Worm (Caenorhabditis elegans) whole organism, L1 larva: ENCODE data around the gene vha-1.

Experiments used
- C04F5.9 ChIP-seq: sonication (generic microtip); optimal IDR thresholded peaks from 2 replicates; lab custom pipeline; 2016; ENCODE audit warnings: missing genetic modification characterization, missing compliant biosample characterization
- F16B12.6 ChIP-seq: fragments of 150-350 bp; optimal IDR thresholded peaks from 2 replicates; lab custom pipeline; 2014; ENCODE audit warnings: missing biosample characterization, missing genetic modification characterization
- aha-1 ChIP-seq: fragments of 150-350 bp; optimal IDR thresholded peaks from 2 replicates; lab custom pipeline; 2014; ENCODE audit warnings: missing biosample characterization, missing genetic modification characterization
- alr-1 ChIP-seq: fragments of 200-800 bp; sonication (Bioruptor generic); optimal IDR thresholded peaks from 2 replicates; lab custom pipeline; 2018; ENCODE audit warnings: borderline replicate concordance, mild to moderate bottlenecking, missing genetic modification characterization, missing compliant biosample characterization
- aly-2 ChIP-seq: fragments of 150-350 bp; optimal IDR thresholded peaks from 2 replicates; lab custom pipeline; 2014; ENCODE audit warnings: missing biosample characterization, missing genetic modification characterization
- ceh-63 ChIP-seq: fragments of 200-800 bp; sonication (Bioruptor generic); optimal IDR thresholded peaks from 2 replicates; lab custom pipeline; 2018; ENCODE audit warnings: mild to moderate bottlenecking, missing genetic modification characterization, missing compliant biosample characterization
- ceh-82 ChIP-seq, 3 experiments: fragments of 150-350 bp in 1 of 3; sonication (generic microtip) in 2 of 3; optimal IDR thresholded peaks; 2 replicates each; lab custom pipeline; 2014 to 2017; ENCODE audit warnings: missing biosample characterization in 3 of 3, missing genetic modification characterization in 3 of 3
- ceh-88 ChIP-seq: fragments of 200-800 bp; sonication (Bioruptor generic); IDR thresholded peaks from 2 replicates; pipeline ENCODE4 v1.3.6; 2022; ENCODE audit warnings: missing genetic modification characterization, missing compliant biosample characterization
- ceh-90 ChIP-seq: sonication (generic microtip); optimal IDR thresholded peaks from 2 replicates; lab custom pipeline; 2016; ENCODE audit warnings: missing genetic modification characterization, missing compliant biosample characterization
- ces-1 ChIP-seq: fragments of 150-350 bp; optimal IDR thresholded peaks from 2 replicates; lab custom pipeline; 2014; ENCODE audit warnings: missing biosample characterization, missing genetic modification reagents, missing genetic modification characterization
- dpl-1 ChIP-seq, 3 experiments: fragments of 150-350 bp in 2 of 3; sonication (generic microtip) in 1 of 3; optimal IDR thresholded peaks; 2 replicates each; lab custom pipeline; 2014 to 2017; ENCODE audit warnings: missing biosample characterization in 3 of 3, missing genetic modification characterization in 3 of 3, missing genetic modification reagents in 3 of 3
- dsc-1 ChIP-seq: sonication (generic microtip); optimal IDR thresholded peaks from 2 replicates; lab custom pipeline; 2016; ENCODE audit warnings: mild to moderate bottlenecking, missing genetic modification characterization, missing compliant biosample characterization
- efl-1 ChIP-seq, 4 experiments: fragments of 150-350 bp; optimal IDR thresholded peaks in 3 of 4; peaks in 1 of 4; 1 replicate in 1 of 4; 2 replicates in 3 of 4; lab custom pipeline; 2014; ENCODE audit warnings: missing biosample characterization in 2 of 4, missing genetic modification characterization in 2 of 4, missing genetic modification reagents in 2 of 4
- efl-3 ChIP-seq: fragments of 200-800 bp; sonication (Bioruptor generic); optimal IDR thresholded peaks from 2 replicates; lab custom pipeline; 2018; ENCODE audit warnings: mild to moderate bottlenecking, missing genetic modification characterization, missing compliant biosample characterization
- egl-13 ChIP-seq: sonication (generic microtip); optimal IDR thresholded peaks from 2 replicates; lab custom pipeline; 2016; ENCODE audit warnings: missing genotype, missing genetic modification reagents, missing genetic modification characterization, missing compliant biosample characterization
- egl-27 ChIP-seq, 2 experiments: fragments of 150-350 bp in 1 of 2; sonication (generic microtip); optimal IDR thresholded peaks; 3 replicates each; lab custom pipeline; 2017 to 2018; ENCODE audit warnings: missing biosample characterization in 2 of 2, missing genetic modification characterization in 2 of 2, missing genetic modification reagents in 2 of 2
- ets-5 ChIP-seq: fragments of 200-800 bp; sonication (Bioruptor generic); IDR thresholded peaks from 2 replicates; pipeline ENCODE4 v1.3.6; 2022; ENCODE audit warnings: missing genetic modification characterization, missing compliant biosample characterization
- grh-1 ChIP-seq: fragments of 200-800 bp; sonication (Bioruptor generic); IDR thresholded peaks from 2 replicates; pipeline ENCODE4 v1.3.6; 2022; ENCODE audit warnings: missing genetic modification reagents, missing genetic modification characterization, missing compliant biosample characterization
- isw-1 ChIP-seq: fragments of 200-800 bp; sonication (Bioruptor generic); IDR thresholded peaks from 2 replicates; pipeline ENCODE4 v1.3.6; 2022; ENCODE audit warnings: missing genetic modification characterization, missing compliant biosample characterization
- jun-1 ChIP-seq: fragments of 150-350 bp; optimal IDR thresholded peaks from 2 replicates; lab custom pipeline; 2014; ENCODE audit warnings: missing biosample characterization, missing genetic modification reagents, missing genetic modification characterization
- lin-14 ChIP-seq: fragments of 200-800 bp; sonication (Bioruptor generic); optimal IDR thresholded peaks from 2 replicates; lab custom pipeline; 2018; ENCODE audit warnings: mild to moderate bottlenecking, missing genetic modification characterization, moderate library complexity, missing compliant biosample characterization
- lin-15B ChIP-seq: fragments of 150-350 bp; sonication (generic microtip); optimal IDR thresholded peaks from 3 replicates; lab custom pipeline; 2014; ENCODE audit warnings: missing biosample characterization, missing genetic modification characterization
- lin-35 ChIP-seq, 2 experiments: fragments of 150-350 bp; optimal IDR thresholded peaks; 2 replicates each; lab custom pipeline; 2014; ENCODE audit warnings: missing biosample characterization in 2 of 2, missing genetic modification characterization in 2 of 2, missing genetic modification reagents in 2 of 2
- lin-39 ChIP-seq: fragments of 150-350 bp; optimal IDR thresholded peaks from 2 replicates; lab custom pipeline; 2014; ENCODE audit warnings: missing biosample characterization, missing genetic modification reagents, missing genetic modification characterization
- lir-3 ChIP-seq: sonication (generic microtip); optimal IDR thresholded peaks from 2 replicates; lab custom pipeline; 2016; ENCODE audit warnings: mild to moderate bottlenecking, missing genetic modification characterization, moderate library complexity, missing compliant biosample characterization; ENCODE audit not compliant: poor library complexity
- lsy-2 ChIP-seq, 2 experiments: fragments of 150-350 bp; optimal IDR thresholded peaks; 2 replicates each; lab custom pipeline; 2014; ENCODE audit warnings: missing biosample characterization in 2 of 2, missing genetic modification characterization in 2 of 2
- mef-2 ChIP-seq: fragments of 150-350 bp; optimal IDR thresholded peaks from 2 replicates; lab custom pipeline; 2014; ENCODE audit warnings: missing biosample characterization, missing genetic modification characterization
- mep-1 ChIP-seq: fragments of 150-350 bp; optimal IDR thresholded peaks from 2 replicates; lab custom pipeline; 2014; ENCODE audit warnings: missing biosample characterization, missing genetic modification characterization
- nhr-12 ChIP-seq: sonication (generic microtip); optimal IDR thresholded peaks from 2 replicates; lab custom pipeline; 2017; ENCODE audit warnings: missing biosample characterization, missing genetic modification characterization
- nhr-19 ChIP-seq: fragments of 200-800 bp; sonication (Bioruptor generic); conservative IDR thresholded peaks from 2 replicates; pipeline ENCODE4 v1.3.6; 2022; ENCODE audit warnings: missing genetic modification characterization, missing compliant biosample characterization
- nhr-20 ChIP-seq: sonication (generic microtip); optimal IDR thresholded peaks from 2 replicates; lab custom pipeline; 2016; ENCODE audit warnings: mild to moderate bottlenecking, missing genetic modification characterization, missing compliant biosample characterization
- nhr-237 ChIP-seq: fragments of 150-350 bp; optimal IDR thresholded peaks from 2 replicates; lab custom pipeline; 2014; ENCODE audit warnings: missing biosample characterization, missing genetic modification characterization
- nhr-28 ChIP-seq: fragments of 150-350 bp; optimal IDR thresholded peaks from 2 replicates; lab custom pipeline; 2014; ENCODE audit warnings: missing biosample characterization, missing genetic modification characterization
- nhr-71 ChIP-seq: sonication (generic microtip); optimal IDR thresholded peaks from 2 replicates; lab custom pipeline; 2016; ENCODE audit warnings: mild to moderate bottlenecking, missing genetic modification characterization, moderate library complexity, missing compliant biosample characterization
- nhr-85 ChIP-seq: sonication (generic microtip); peaks from one replicate; lab custom pipeline; 2016; ENCODE audit warnings: missing genetic modification characterization, inconsistent platforms, missing compliant biosample characterization
- nhr-90 ChIP-seq: sonication (generic microtip); optimal IDR thresholded peaks from 2 replicates; lab custom pipeline; 2016; ENCODE audit warnings: mild to moderate bottlenecking, missing genetic modification characterization, missing compliant biosample characterization; ENCODE audit not compliant: poor library complexity
- skn-1 ChIP-seq: fragments of 150-350 bp; optimal IDR thresholded peaks from 2 replicates; lab custom pipeline; 2014; ENCODE audit warnings: missing biosample characterization, missing genetic modification characterization
- snpc-4 ChIP-seq: fragments of 150-350 bp; optimal IDR thresholded peaks from 2 replicates; lab custom pipeline; 2014; ENCODE audit warnings: missing biosample characterization, missing genetic modification characterization
- sox-4 ChIP-seq: sonication (generic microtip); optimal IDR thresholded peaks from 2 replicates; lab custom pipeline; 2016; ENCODE audit warnings: missing genetic modification characterization, missing compliant biosample characterization
- tbx-2 ChIP-seq: sonication (generic microtip); optimal IDR thresholded peaks from 2 replicates; lab custom pipeline; 2016; ENCODE audit warnings: missing genetic modification characterization, missing compliant biosample characterization
- vab-15 ChIP-seq: sonication (generic microtip); optimal IDR thresholded peaks from 2 replicates; lab custom pipeline; 2017; ENCODE audit warnings: missing genotype, mild to moderate bottlenecking, missing genetic modification characterization, missing compliant biosample characterization
- xbp-1 ChIP-seq: sonication (generic microtip); optimal IDR thresholded peaks from 2 replicates; lab custom pipeline; 2016; ENCODE audit warnings: missing genetic modification characterization, missing compliant biosample characterization
- ztf-4 ChIP-seq: fragments of 150-350 bp; optimal IDR thresholded peaks from 2 replicates; lab custom pipeline; 2014; ENCODE audit warnings: missing biosample characterization, missing genetic modification characterization

Gene vha-1

ce11 chrIII:9780254-9780653 lies 800 bp upstream of the vha-1 start, which contains the start of gene sqv-3:
TSS of gene sqv-3 (minus strand) at chrIII:9780354.
- no peak for TF ChIP-seq nhr-237 (tag; lab: Kevin White, UChicago)
- TF ChIP-seq efl-1 (optimal IDR thresholded peaks at IDR 0.05; lab: Kevin White, UChicago), result no peak
- peak in 1 of 2 experiments; percentile 74 for TF ChIP-seq efl-1 (GFP tag; optimal IDR thresholded peaks at IDR 0.05 in 1 of 2; lab: Kevin White, UChicago)
- no peak for TF ChIP-seq mep-1 (tag; lab: Kevin White, UChicago)
- peak; percentile 39 for TF ChIP-seq dsc-1 (tag; lab: Kevin White, UChicago)

ce11 chrIII:9782011-9782436 lies 970 bp downstream of the vha-1 start, which contains the start of gene vha-2:
TSS of gene vha-2 (plus strand) at chrIII:9782164.
- TF ChIP-seq F16B12.6 (tag; lab: Kevin White, UChicago) (no peak), mef-2 (no peak), lin-15B (tag; lab: Kevin White, UChicago) (no peak), ceh-63 (peak; percentile 8), nhr-71 (tag; lab: Kevin White, UChicago) (peak; percentile 32), ceh-88 (no peak), grh-1 (GFP tag; lab: Robert Waterston, UW) (0 out of 2 replicates have a peak, but pooled peaks have one; percentile 10), alr-1 (peak; percentile 93), lin-35 (GFP tag; optimal IDR thresholded peaks at IDR 0.05; lab: Kevin White, UChicago) (peak in 1 of 2 experiments; percentile 13), nhr-85 (tag; lab: Kevin White, UChicago) (peak; percentile 80), ceh-90 (tag; lab: Kevin White, UChicago) (no peak), dsc-1 (tag; lab: Kevin White, UChicago) (no peak), skn-1 (tag; lab: Kevin White, UChicago) (no peak), nhr-28 (tag; lab: Kevin White, UChicago) (no peak), vab-15 (tag; lab: Kevin White, UChicago) (no peak), aha-1 (tag; lab: Kevin White, UChicago) (no peak), aly-2 (tag; lab: Kevin White, UChicago) (peak; percentile 60), ces-1 (no peak), lsy-2 (tag; optimal IDR thresholded peaks at IDR 0.05; lab: Kevin White, UChicago) (no peak)

ce11 chrIII:9782483-9783081 lies 1.5 kb downstream of the vha-1 start, which contains the start of gene R10E11.6:
TSS of gene R10E11.6 (plus strand) at chrIII:9783006.
- TF ChIP-seq efl-1 (optimal IDR thresholded peaks at IDR 0.05; lab: Kevin White, UChicago) (no peak), efl-1 (GFP tag; optimal IDR thresholded peaks at IDR 0.05 in 1 of 2; lab: Kevin White, UChicago) (peak in 1 of 2 experiments; percentile 93), ceh-63 (no peak)
- TF ChIP-seq, all 84 proteins: peak for 1

ce11 chrIII:9783133-9783590 lies 2.1 kb downstream of the vha-1 start:
- TF ChIP-seq ets-5 (GFP tag; lab: Robert Waterston, UW) (no peak), nhr-71 (tag; lab: Kevin White, UChicago) (peak; percentile 32), mep-1 (tag; lab: Kevin White, UChicago) (no peak), ceh-82 (tag; optimal IDR thresholded peaks at IDR 0.05; lab: Kevin White, UChicago) (no peak), nhr-12 (no peak), egl-27 (tag; optimal IDR thresholded peaks at IDR 0.05; lab: Kevin White, UChicago) (no peak), nhr-19 (GFP tag; lab: Robert Waterston, UW) (peak; percentile 37), lir-3 (tag; lab: Kevin White, UChicago) (no peak), tbx-2 (no peak), ztf-4 (tag; lab: Kevin White, UChicago) (peak; percentile 43), snpc-4 (tag; lab: Kevin White, UChicago) (no peak), lin-39 (tag; lab: Kevin White, UChicago) (no peak), egl-13 (tag; lab: Kevin White, UChicago) (no peak), nhr-20 (tag; lab: Kevin White, UChicago) (peak; percentile 6), C04F5.9 (tag; lab: Kevin White, UChicago) (no peak), isw-1 (GFP tag; lab: Robert Waterston, UW) (no peak), efl-1 (optimal IDR thresholded peaks at IDR 0.05; lab: Kevin White, UChicago) (peak in 1 of 2 experiments; percentile 7), efl-1 (GFP tag; optimal IDR thresholded peaks at IDR 0.05 in 1 of 2; lab: Kevin White, UChicago) (no peak), dpl-1 (GFP tag; optimal IDR thresholded peaks at IDR 0.05; lab: Kevin White, UChicago) (no peak), ceh-88 (no peak), efl-3 (GFP tag; lab: Kevin White, UChicago) (no peak), xbp-1 (tag; lab: Kevin White, UChicago) (no peak), nhr-90 (tag; lab: Kevin White, UChicago) (peak; percentile 36), jun-1 (tag; lab: Kevin White, UChicago) (no peak), sox-4 (no peak), dsc-1 (tag; lab: Kevin White, UChicago) (no peak), lin-14 (GFP tag; lab: Kevin White, UChicago) (no peak), grh-1 (GFP tag; lab: Robert Waterston, UW) (no peak), lin-35 (GFP tag; optimal IDR thresholded peaks at IDR 0.05; lab: Kevin White, UChicago) (peak in 1 of 2 experiments; percentile 4)
